Fruit fly (Drosophila melanogaster) whole organism, pupa: ENCODE data around the gene CG43063.

Source experiments
- CG12605 ChIP-seq: fragments of 200-800 bp; sonication (Bioruptor generic); IDR thresholded peaks from 2 replicates; pipeline ENCODE4 v1.3.6; 2022; ENCODE audit warnings: missing biosample characterization, missing genetic modification characterization
- CG14655 ChIP-seq: fragments of 200-800 bp; sonication (Bioruptor generic); optimal IDR thresholded peaks from 3 replicates; lab custom pipeline; 2017; ENCODE audit warnings: mild to moderate bottlenecking, missing biosample characterization, missing genetic modification reagents, missing genetic modification characterization
- CG15710 ChIP-seq: fragments of 200-800 bp; sonication (Bioruptor generic); optimal IDR thresholded peaks from 2 replicates; lab custom pipeline; 2018; ENCODE audit warnings: missing biosample characterization, mild to moderate bottlenecking, missing genetic modification characterization, moderate library complexity
- CG4496 ChIP-seq: fragments of 200-800 bp; sonication (Bioruptor generic); IDR thresholded peaks from 3 replicates; pipeline ENCODE4 v1.3.6; 2022; ENCODE audit warnings: missing biosample characterization, missing genetic modification characterization
- CG8159 ChIP-seq: fragments of 200-800 bp; sonication (Bioruptor generic); optimal IDR thresholded peaks from 3 replicates; lab custom pipeline; 2018; ENCODE audit warnings: missing biosample characterization, mild to moderate bottlenecking, missing genetic modification characterization, moderate library complexity
- CG9948 ChIP-seq: fragments of 200-800 bp; sonication (Bioruptor generic); optimal IDR thresholded peaks from 2 replicates; lab custom pipeline; 2018; ENCODE audit warnings: missing biosample characterization, mild to moderate bottlenecking, missing genetic modification characterization, moderate library complexity
- EcR ChIP-seq: fragments of 200-800 bp; sonication (Bioruptor generic); optimal IDR thresholded peaks from 3 replicates; lab custom pipeline; 2019; ENCODE audit warnings: missing biosample characterization, missing genetic modification characterization, mild to moderate bottlenecking, moderate library complexity, missing genetic modification reagents
- Ets98B ChIP-seq: fragments of 200-800 bp; sonication (Bioruptor generic); IDR thresholded peaks from 2 replicates; pipeline ENCODE4 v1.3.6; 2022; ENCODE audit warnings: missing biosample characterization, missing genetic modification characterization
- Pif1A ChIP-seq: fragments of 200-800 bp; sonication (Bioruptor generic); optimal IDR thresholded peaks from 3 replicates; lab custom pipeline; 2016; ENCODE audit warnings: missing biosample characterization, missing genetic modification characterization
- gl ChIP-seq: fragments of 200-800 bp; sonication (Bioruptor generic); optimal IDR thresholded peaks from 2 replicates; lab custom pipeline; 2018; ENCODE audit warnings: missing biosample characterization, mild to moderate bottlenecking, missing genetic modification characterization
- rn ChIP-seq: fragments of 200-800 bp; sonication (Bioruptor generic); IDR thresholded peaks from 2 replicates; pipeline ENCODE4 v1.3.6; 2022; ENCODE audit warnings: missing biosample characterization, missing genetic modification characterization

Gene CG43063

DNA sequence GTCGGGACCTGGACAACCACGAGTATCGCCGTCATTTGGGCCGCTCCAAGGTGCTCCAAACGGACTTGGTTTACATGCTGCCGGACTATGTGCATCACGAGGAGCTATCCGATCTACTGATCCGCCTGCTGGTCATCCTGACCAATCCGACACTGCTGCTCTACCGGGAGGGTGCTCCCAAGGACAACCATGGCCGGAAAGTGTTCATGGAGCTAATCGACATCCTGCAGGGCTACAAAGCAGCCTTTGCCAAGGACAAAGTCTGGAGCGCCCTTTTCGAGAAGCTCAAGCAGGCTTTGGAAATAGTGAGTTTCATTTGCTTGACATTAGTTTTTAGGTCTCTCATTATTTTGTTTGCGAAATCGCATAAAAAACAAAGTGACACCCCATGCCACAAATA, 2.9 kb downstream of the CG43063 start, which contains the start of gene CG34308:
CG34308 (plus strand) TSS at position 301 of the 400 bp plus-strand sequence.
- TF ChIP-seq CG9948 (no peak), Ets98B (no peak), CG8159 (tag; lab: Kevin White, UChicago) (no peak)

DNA sequence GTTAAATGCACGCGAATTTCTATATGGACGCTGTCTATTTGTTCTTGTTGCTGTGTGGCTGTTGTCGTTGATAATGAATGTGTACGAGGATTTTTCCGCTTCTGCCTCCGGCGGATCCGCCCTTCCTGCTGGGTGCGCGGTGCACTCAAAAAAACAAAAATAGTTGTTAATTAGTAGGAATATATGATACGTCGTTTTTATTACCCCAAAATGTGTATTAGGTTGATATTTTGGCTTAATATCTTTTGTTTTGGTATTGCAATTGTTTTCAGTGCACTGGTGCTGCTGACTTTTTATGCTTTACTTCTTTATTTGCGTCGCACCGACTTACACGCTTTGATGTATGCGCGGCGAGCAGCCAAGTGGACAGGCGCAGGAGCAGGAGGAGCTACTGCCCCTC, 5.6 kb downstream of the CG43063 start:
- TF ChIP-seq CG14655 (GFP tag; lab: Kevin White, UChicago) (peak; percentile 22), CG12605 (GFP tag; lab: Robert Waterston, UW) (peak; percentile 15; the same call in 1 of the 2 replicates), CG4496 (GFP tag; lab: Robert Waterston, UW) (peak; percentile 35; the same call in 1 of the 3 replicates), gl (no peak), rn (GFP tag; lab: Robert Waterston, UW) (no peak), CG15710 (tag; lab: Kevin White, UChicago) (peak; percentile 35), Pif1A (peak; percentile 16), CG8159 (tag; lab: Kevin White, UChicago) (peak; percentile 45)
- TF ChIP-seq, all 21 proteins: peak for 6

DNA sequence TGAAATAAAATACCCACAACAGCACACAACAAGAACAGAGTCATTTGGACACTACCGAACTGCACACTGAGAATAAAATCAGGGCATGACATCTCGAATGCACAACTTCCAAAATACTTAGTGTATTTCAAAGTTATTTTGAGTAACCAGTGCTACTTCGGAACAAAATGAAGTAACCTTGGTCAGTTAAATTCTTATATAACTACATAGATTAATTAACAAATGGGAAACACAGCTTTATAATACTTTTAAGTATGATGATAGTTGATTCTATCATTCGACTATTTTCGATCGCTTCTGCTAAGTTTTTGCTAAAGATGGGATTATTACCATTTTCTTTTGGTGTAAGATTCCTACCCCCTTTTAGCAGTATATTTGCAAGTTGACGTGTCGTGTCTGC, 31.7 kb downstream of the CG43063 start:
- TF ChIP-seq EcR (GFP tag; lab: Kevin White, UChicago) (no peak), Ets98B (no peak), rn (GFP tag; lab: Robert Waterston, UW) (no peak), gl (no peak)
- TF ChIP-seq, all 21 proteins: peak for 0

DNA sequence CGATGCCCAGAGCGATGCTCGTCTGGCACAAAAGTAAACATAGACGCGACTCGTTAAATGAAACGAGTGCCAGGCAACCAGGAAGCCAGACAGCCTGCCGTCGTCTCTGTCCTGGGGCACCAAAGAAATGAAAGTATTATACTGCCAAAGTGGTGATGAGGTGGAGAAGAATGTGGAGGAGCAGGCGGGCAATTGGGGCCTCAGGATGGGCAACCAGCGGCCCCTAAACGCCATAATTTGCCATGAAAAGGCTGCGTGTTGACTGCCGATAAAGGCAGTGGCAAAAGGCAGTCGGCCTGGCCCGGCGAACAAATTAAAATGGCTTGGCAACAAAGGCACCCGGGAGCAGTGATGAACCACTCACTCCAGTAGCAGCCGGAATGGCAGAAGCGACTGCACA, 42.9 kb downstream of the CG43063 start:
- no peak for TF ChIP-seq Pif1A
- no peak for TF ChIP-seq CG14655 (GFP tag; lab: Kevin White, UChicago)
